Fruit fly (Drosophila melanogaster): ENCODE results near the gene CG32461.

Gene CG32461

dm6 chr3L:22955202-22955601 lies at the start of gene CG32461:
Gene CG32461 (minus strand): TSS chr3L:22955302.
- TF ChIP-seq CG17801 (GFP tag; optimal IDR thresholded peaks at IDR 0.05; ENCODE audit: partially characterized antibody), result no peak

dm6 chr3L:22998176-22998575 lies 43.1 kb upstream of the CG32461 start, which contains the start of gene nrm:
Gene nrm (plus strand): TSS chr3L:22998372.
- no peak for TF ChIP-seq CG17801 (GFP tag; optimal IDR thresholded peaks at IDR 0.05; ENCODE audit: partially characterized antibody)

dm6 chr3L:22989495-22989894 lies 34.4 kb upstream of the CG32461 start:
- TF ChIP-seq CG17801 (GFP tag; optimal IDR thresholded peaks at IDR 0.05; ENCODE audit: partially characterized antibody), result no peak

dm6 chr3L:22987342-22987741 lies 32.2 kb upstream of the CG32461 start, which contains the start of gene CG32457:
Gene CG32457 (plus strand): TSS chr3L:22987642.
- TF ChIP-seq CG17801 (GFP tag; optimal IDR thresholded peaks at IDR 0.05; ENCODE audit: partially characterized antibody), result no peak

dm6 chr3L:22982040-22982439 lies 26.9 kb upstream of the CG32461 start:
- no peak for TF ChIP-seq CG17801 (GFP tag; optimal IDR thresholded peaks at IDR 0.05; ENCODE audit: partially characterized antibody)

dm6 chr3L:22960322-22960721 lies 5.2 kb upstream of the CG32461 start:
- TF ChIP-seq CG17801 (GFP tag; optimal IDR thresholded peaks at IDR 0.05; ENCODE audit: partially characterized antibody), result no peak

dm6 chr3L:22958171-22958570 lies 3.1 kb upstream of the CG32461 start:
- TF ChIP-seq CG17801 (GFP tag; optimal IDR thresholded peaks at IDR 0.05; ENCODE audit: partially characterized antibody), result no peak

- no peak for TF ChIP-seq CG17801 (GFP tag; optimal IDR thresholded peaks at IDR 0.05; ENCODE audit: partially characterized antibody)
Measured at dm6 chr3L:22952703-22953102, 2.4 kb downstream of the CG32461 start.

- no peak for TF ChIP-seq CG17801 (GFP tag; optimal IDR thresholded peaks at IDR 0.05; ENCODE audit: partially characterized antibody)
Measured at dm6 chr3L:22947993-22948954, 6.8 kb downstream of the CG32461 start.

- TF ChIP-seq CG17801 (GFP tag; optimal IDR thresholded peaks at IDR 0.05; ENCODE audit: partially characterized antibody), result no peak
Measured at dm6 chr3L:22945264-22945941, 9.7 kb downstream of the CG32461 start, which contains the start of gene Mes2. Gene Mes2 (plus strand): TSS chr3L:22945657.

dm6 chr3L:22944493-22944892 lies 10.6 kb downstream of the CG32461 start:
- no peak for TF ChIP-seq CG17801 (GFP tag; optimal IDR thresholded peaks at IDR 0.05; ENCODE audit: partially characterized antibody)

dm6 chr3L:22943484-22943883 lies 11.6 kb downstream of the CG32461 start:
- no peak for TF ChIP-seq CG17801 (GFP tag; optimal IDR thresholded peaks at IDR 0.05; ENCODE audit: partially characterized antibody)

dm6 chr3L:22940249-22940648 lies 14.9 kb downstream of the CG32461 start:
- no peak for TF ChIP-seq CG17801 (GFP tag; optimal IDR thresholded peaks at IDR 0.05; ENCODE audit: partially characterized antibody)

dm6 chr3L:22909914-22910541 lies 45.1 kb downstream of the CG32461 start, which contains the start of gene CG12768:
Gene CG12768 (plus strand): TSS chr3L:22910491.
- TF ChIP-seq CG17801 (GFP tag; optimal IDR thresholded peaks at IDR 0.05; ENCODE audit: partially characterized antibody), result no peak

- TF ChIP-seq CG17801 (GFP tag; optimal IDR thresholded peaks at IDR 0.05; ENCODE audit: partially characterized antibody), result no peak
Measured at dm6 chr3L:22909325-22909904, 45.7 kb downstream of the CG32461 start.
